Worm (Caenorhabditis elegans) whole organism, L1 larva: ENCODE measurements around the gene F21H7.5.

Experiments
- blmp-1 ChIP-seq: fragments of 150-350 bp; optimal IDR thresholded peaks from 2 replicates; lab custom pipeline; 2014; ENCODE audit warnings: missing biosample characterization, missing genetic modification characterization
- ceh-88 ChIP-seq: fragments of 200-800 bp; sonication (Bioruptor generic); IDR thresholded peaks from 2 replicates; pipeline ENCODE4 v1.3.6; 2022; ENCODE audit warnings: missing genetic modification characterization, missing compliant biosample characterization
- egl-13 ChIP-seq: sonication (generic microtip); optimal IDR thresholded peaks from 2 replicates; lab custom pipeline; 2016; ENCODE audit warnings: missing genotype, missing genetic modification reagents, missing genetic modification characterization, missing compliant biosample characterization
- egl-27 ChIP-seq, 2 experiments: fragments of 150-350 bp in 1 of 2; sonication (generic microtip); optimal IDR thresholded peaks; 3 replicates each; lab custom pipeline; 2017 to 2018; ENCODE audit warnings: missing biosample characterization in 2 of 2, missing genetic modification characterization in 2 of 2, missing genetic modification reagents in 2 of 2
- mab-9 ChIP-seq: fragments of 200-800 bp; sonication (Bioruptor generic); IDR thresholded peaks from 2 replicates; pipeline ENCODE4 v1.3.6; 2022; ENCODE audit warnings: missing genetic modification reagents, missing genetic modification characterization, missing compliant biosample characterization
- nhr-12 ChIP-seq: sonication (generic microtip); optimal IDR thresholded peaks from 2 replicates; lab custom pipeline; 2017; ENCODE audit warnings: missing biosample characterization, missing genetic modification characterization
- pag-3 ChIP-seq: sonication (generic microtip); optimal IDR thresholded peaks from 2 replicates; lab custom pipeline; 2017; ENCODE audit warnings: missing genetic modification characterization, mild to moderate bottlenecking, missing compliant biosample characterization, antibody characterized with exemption, borderline replicate concordance; ENCODE audit not compliant: insufficient read depth
- pax-3 ChIP-seq: fragments of 200-800 bp; sonication (Bioruptor generic); optimal IDR thresholded peaks from 2 replicates; lab custom pipeline; 2018; ENCODE audit warnings: mild to moderate bottlenecking, missing genetic modification characterization, moderate library complexity, missing compliant biosample characterization
- rnt-1 ChIP-seq: sonication (generic microtip); optimal IDR thresholded peaks from 2 replicates; lab custom pipeline; 2016; ENCODE audit warnings: mild to moderate bottlenecking, missing genetic modification characterization, moderate library complexity, missing compliant biosample characterization
- skn-1 ChIP-seq: fragments of 150-350 bp; optimal IDR thresholded peaks from 2 replicates; lab custom pipeline; 2014; ENCODE audit warnings: missing biosample characterization, missing genetic modification characterization
- unc-62 ChIP-seq: fragments of 150-350 bp; optimal IDR thresholded peaks from 2 replicates; lab custom pipeline; 2014; ENCODE audit warnings: missing biosample characterization, missing genetic modification reagents, missing genetic modification characterization
- ztf-11 ChIP-seq, 2 experiments: sonication (generic microtip); optimal IDR thresholded peaks; 2 replicates each; lab custom pipeline; 2016 to 2017; ENCODE audit warnings: missing genetic modification characterization in 2 of 2, missing biosample characterization in 1 of 2, missing compliant biosample characterization in 1 of 2

ce11 chrV:16266514-16266913 lies 29.2 kb downstream of the F21H7.5 start, which contains the start of gene T13F3.4:
- TF ChIP-seq unc-62 (no peak), egl-13 (tag; lab: Kevin White, UChicago) (no peak), pax-3 (no peak), egl-27 (tag; optimal IDR thresholded peaks at IDR 0.05; lab: Kevin White, UChicago) (no peak), nhr-12 (tag; lab: Kevin White, UChicago) (no peak), skn-1 (tag; lab: Kevin White, UChicago) (no peak), mab-9 (no peak), pag-3 (tag; lab: Kevin White, UChicago) (no peak), ztf-11 (tag; optimal IDR thresholded peaks at IDR 0.05; lab: Kevin White, UChicago) (no peak), blmp-1 (tag; lab: Kevin White, UChicago) (no peak), ceh-88 (no peak), rnt-1 (tag; lab: Kevin White, UChicago) (no peak)
